Fruit fly (Drosophila melanogaster) whole organism, adult: ENCODE measurements around the gene in.
A peak's percentile ranks its signal among the peaks of the same experiment; 100 is the strongest.

Experiments used
- CG12768 ChIP-seq: fragments of 200-800 bp; sonication (Bioruptor generic); optimal IDR thresholded peaks from 2 replicates; lab custom pipeline; 2017; ENCODE audit warnings: missing biosample characterization, missing genetic modification characterization, mild to moderate bottlenecking, moderate library complexity, missing genetic modification reagents
- CG14711 ChIP-seq: fragments of 200-800 bp; sonication (Bioruptor generic); optimal IDR thresholded peaks from 2 replicates; lab custom pipeline; 2018; ENCODE audit warnings: missing biosample characterization, mild to moderate bottlenecking, missing genetic modification characterization, moderate library complexity
- CG1620 ChIP-seq: fragments of 200-800 bp; sonication (Bioruptor generic); optimal IDR thresholded peaks from 2 replicates; lab custom pipeline; 2016; ENCODE audit warnings: missing biosample characterization, missing genetic modification characterization
- CG33017 ChIP-seq: fragments of 200-800 bp; sonication (Bioruptor generic); optimal IDR thresholded peaks from 2 replicates; lab custom pipeline; 2018; ENCODE audit warnings: missing biosample characterization, mild to moderate bottlenecking, missing genetic modification characterization, moderate library complexity
- CG5204 ChIP-seq: fragments of 200-800 bp; sonication (Bioruptor generic); optimal IDR thresholded peaks from 2 replicates; lab custom pipeline; 2016; ENCODE audit warnings: missing biosample characterization, missing genetic modification characterization
- Crg-1 ChIP-seq: fragments of 200-800 bp; sonication (Bioruptor generic); optimal IDR thresholded peaks from 2 replicates; lab custom pipeline; 2016; ENCODE audit warnings: missing biosample characterization, missing genetic modification characterization
- Mnt ChIP-seq: fragments of 200-800 bp; sonication (Bioruptor generic); optimal IDR thresholded peaks from 2 replicates; lab custom pipeline; 2016; ENCODE audit warnings: missing biosample characterization, mild to moderate bottlenecking, missing genetic modification characterization
- cic ChIP-seq: fragments of 200-800 bp; sonication (Bioruptor generic); optimal IDR thresholded peaks from 2 replicates; lab custom pipeline; 2017; ENCODE audit warnings: missing biosample characterization, mild to moderate bottlenecking, missing genetic modification characterization, moderate library complexity
- cnc ChIP-seq, 2 experiments: fragments of >200 bp; optimal IDR thresholded peaks; 2 replicates each; lab custom pipeline; 2017
- kay ChIP-seq: fragments of 200-800 bp; sonication (Bioruptor generic); peaks from one replicate; lab custom pipeline; 2016; ENCODE audit warnings: missing biosample characterization, missing genetic modification characterization, borderline replicate concordance
- tj ChIP-seq: fragments of 200-800 bp; sonication (Bioruptor generic); optimal IDR thresholded peaks from 3 replicates; lab custom pipeline; 2017; ENCODE audit warnings: missing biosample characterization, mild to moderate bottlenecking, missing genetic modification characterization, moderate library complexity

DNA sequence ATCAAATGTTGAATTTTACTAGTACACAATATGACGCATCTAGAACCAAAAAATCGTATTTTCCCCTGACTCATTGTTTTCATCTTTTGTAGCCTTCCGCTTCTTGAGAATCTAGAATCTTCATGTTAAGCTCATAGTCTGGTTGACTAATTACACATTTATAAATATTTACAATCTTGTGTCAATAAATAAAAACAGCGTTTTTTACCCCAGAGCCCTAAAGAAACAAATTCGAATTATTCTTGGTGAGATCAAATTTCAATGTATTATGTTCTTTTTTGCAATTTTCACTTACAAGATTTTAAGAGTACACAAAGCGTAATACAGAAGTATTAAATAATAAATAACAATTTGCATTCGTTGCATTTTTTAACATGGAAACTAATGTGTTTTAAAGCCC lies 29.0 kb downstream of the in start:
- peak; percentile 95 for TF ChIP-seq kay (GFP tag; lab: Kevin White, UChicago)
- TF ChIP-seq Crg-1, result no peak
- no peak for TF ChIP-seq cic (GFP tag; lab: Kevin White, UChicago)
- no peak for TF ChIP-seq CG5204 (GFP tag; lab: Kevin White, UChicago)
- no peak for TF ChIP-seq CG12768 (GFP tag; lab: Kevin White, UChicago)
- TF ChIP-seq CG33017, result no peak
- TF ChIP-seq tj (GFP tag; lab: Kevin White, UChicago), result no peak
- no peak for TF ChIP-seq CG1620 (GFP tag; lab: Kevin White, UChicago)
- TF ChIP-seq cnc (optimal IDR thresholded peaks at IDR 0.05; lab: Kevin White, UChicago), result no peak
- TF ChIP-seq CG14711 (tag; lab: Kevin White, UChicago), result no peak
- TF ChIP-seq Mnt, result no peak
